Worm (Caenorhabditis elegans) whole organism, L4 larva: ENCODE measurements around the gene Y37A1A.2.

ENCODE experiments used
- Y5F2A.4 ChIP-seq: fragments of 200-800 bp; sonication (Bioruptor generic); optimal IDR thresholded peaks from 2 replicates; lab custom pipeline; 2018; ENCODE audit warnings: mild to moderate bottlenecking, missing genetic modification characterization, missing compliant biosample characterization
- aha-1 ChIP-seq: fragments of 150-350 bp; peaks from one replicate; lab custom pipeline; 2014; ENCODE audit warnings: missing biosample characterization, missing genetic modification characterization
- ceh-28 ChIP-seq: fragments of 150-350 bp; optimal IDR thresholded peaks from 2 replicates; lab custom pipeline; 2014; ENCODE audit warnings: missing biosample characterization, missing genetic modification reagents, missing genetic modification characterization
- ceh-32 ChIP-seq: sonication (generic microtip); optimal IDR thresholded peaks from 2 replicates; lab custom pipeline; 2016; ENCODE audit warnings: mild to moderate bottlenecking, missing genetic modification characterization, missing compliant biosample characterization; ENCODE audit not compliant: poor library complexity
- cey-2 ChIP-seq: sonication (generic microtip); optimal IDR thresholded peaks from 3 replicates; lab custom pipeline; 2017; ENCODE audit warnings: missing genetic modification characterization, mild to moderate bottlenecking, missing compliant biosample characterization, antibody characterized with exemption, borderline replicate concordance; ENCODE audit not compliant: insufficient read depth
- ctbp-1 ChIP-seq: fragments of 200-800 bp; sonication (Bioruptor generic); IDR thresholded peaks from 2 replicates; pipeline ENCODE4 v1.3.6; 2022; ENCODE audit warnings: missing genetic modification reagents, missing genetic modification characterization, missing compliant biosample characterization
- dmd-9 ChIP-seq: fragments of 200-800 bp; sonication (Bioruptor generic); IDR thresholded peaks from 2 replicates; pipeline ENCODE4 v1.3.6; 2022; ENCODE audit warnings: missing genetic modification reagents, missing genetic modification characterization, missing compliant biosample characterization
- egl-27 ChIP-seq: sonication (generic microtip); optimal IDR thresholded peaks from 3 replicates; lab custom pipeline; 2017; ENCODE audit warnings: missing biosample characterization, missing genetic modification reagents, missing genetic modification characterization
- egl-43 ChIP-seq: fragments of 200-800 bp; sonication (Bioruptor generic); IDR thresholded peaks from 2 replicates; pipeline ENCODE4 v1.3.6; 2022; ENCODE audit warnings: missing genetic modification reagents, missing genetic modification characterization, missing compliant biosample characterization
- gei-8 ChIP-seq: fragments of 200-800 bp; sonication (Bioruptor generic); optimal IDR thresholded peaks from 2 replicates; lab custom pipeline; 2018; ENCODE audit warnings: mild to moderate bottlenecking, missing genetic modification characterization, missing compliant biosample characterization
- hlh-30 ChIP-seq: sonication (generic microtip); optimal IDR thresholded peaks from 2 replicates; lab custom pipeline; 2017; ENCODE audit warnings: antibody characterized with exemption, mild to moderate bottlenecking, missing genetic modification characterization, missing compliant biosample characterization; ENCODE audit not compliant: insufficient read depth
- lim-7 ChIP-seq: fragments of 200-800 bp; sonication (Bioruptor generic); IDR thresholded peaks from 2 replicates; pipeline ENCODE4 v1.3.6; 2022; ENCODE audit warnings: missing genetic modification characterization, missing compliant biosample characterization
- lin-1 ChIP-seq: fragments of 200-800 bp; sonication (Bioruptor generic); IDR thresholded peaks from 2 replicates; pipeline ENCODE4 v1.3.6; 2022; ENCODE audit warnings: missing genetic modification reagents, missing genetic modification characterization, missing compliant biosample characterization
- lin-38 ChIP-seq: fragments of 200-800 bp; sonication (Bioruptor generic); IDR thresholded peaks from 2 replicates; pipeline ENCODE4 v1.3.6; 2022; ENCODE audit warnings: missing genetic modification reagents, missing genetic modification characterization, missing compliant biosample characterization
- lin-39 ChIP-seq: fragments of 150-350 bp; optimal IDR thresholded peaks from 2 replicates; lab custom pipeline; 2014; ENCODE audit warnings: missing biosample characterization, missing genetic modification reagents, missing genetic modification characterization
- lsy-2 ChIP-seq, 2 experiments: fragments of 150-350 bp in 1 of 2; sonication (generic microtip) in 1 of 2; optimal IDR thresholded peaks; 2 replicates each; lab custom pipeline; 2014 to 2017; ENCODE audit warnings: missing biosample characterization in 2 of 2, missing genetic modification characterization in 2 of 2
- mdl-1 ChIP-seq, 2 experiments: fragments of 150-350 bp in 1 of 2; sonication (generic microtip) in 1 of 2; optimal IDR thresholded peaks; 2 replicates each; lab custom pipeline; 2014 to 2017; ENCODE audit warnings: missing biosample characterization in 2 of 2, missing genetic modification characterization in 2 of 2
- mdt-29 ChIP-seq: fragments of 200-800 bp; sonication (Bioruptor generic); IDR thresholded peaks from 2 replicates; pipeline ENCODE4 v1.3.6; 2022; ENCODE audit warnings: missing genetic modification reagents, missing genetic modification characterization, missing compliant biosample characterization
- mep-1 ChIP-seq: fragments of 150-350 bp; sonication (generic microtip); optimal IDR thresholded peaks from 3 replicates; lab custom pipeline; 2014; ENCODE audit warnings: missing biosample characterization, missing genetic modification characterization
- nhr-10 ChIP-seq: fragments of 150-350 bp; optimal IDR thresholded peaks from 2 replicates; lab custom pipeline; 2014; ENCODE audit warnings: missing biosample characterization, missing genetic modification characterization
- nhr-102 ChIP-seq: sonication (generic microtip); optimal IDR thresholded peaks from 2 replicates; lab custom pipeline; 2016; ENCODE audit warnings: mild to moderate bottlenecking, missing genetic modification characterization, moderate library complexity, missing compliant biosample characterization
- nhr-11 ChIP-seq: fragments of 150-350 bp; optimal IDR thresholded peaks from 2 replicates; lab custom pipeline; 2014; ENCODE audit warnings: missing biosample characterization, missing genetic modification characterization
- nhr-25 ChIP-seq: sonication (generic microtip); optimal IDR thresholded peaks from 2 replicates; lab custom pipeline; 2017; ENCODE audit warnings: missing genetic modification characterization, mild to moderate bottlenecking, missing compliant biosample characterization, antibody characterized with exemption, moderate library complexity, borderline replicate concordance; ENCODE audit not compliant: insufficient read depth
- nhr-28 ChIP-seq: fragments of 150-350 bp; optimal IDR thresholded peaks from 2 replicates; lab custom pipeline; 2014; ENCODE audit warnings: missing biosample characterization, missing genetic modification characterization
- nhr-42 ChIP-seq: fragments of 200-800 bp; sonication (Bioruptor generic); IDR thresholded peaks from 2 replicates; pipeline ENCODE4 v1.3.6; 2022; ENCODE audit warnings: missing genetic modification characterization, missing compliant biosample characterization
- saeg-2 ChIP-seq: fragments of 200-800 bp; sonication (Bioruptor generic); IDR thresholded peaks from 2 replicates; pipeline ENCODE4 v1.3.6; 2022; ENCODE audit warnings: missing genetic modification reagents, missing genetic modification characterization, missing compliant biosample characterization
- sdz-12 ChIP-seq: fragments of 200-800 bp; sonication (Bioruptor generic); optimal IDR thresholded peaks from 2 replicates; lab custom pipeline; 2018; ENCODE audit warnings: mild to moderate bottlenecking, missing genetic modification characterization, missing compliant biosample characterization
- set-16 ChIP-seq: fragments of 200-800 bp; sonication (Bioruptor generic); IDR thresholded peaks from 2 replicates; pipeline ENCODE4 v1.3.6; 2022; ENCODE audit warnings: missing genetic modification reagents, missing genetic modification characterization, missing compliant biosample characterization
- snpc-1.2 ChIP-seq: fragments of 200-800 bp; sonication (Bioruptor generic); IDR thresholded peaks from 2 replicates; pipeline ENCODE4 v1.3.6; 2022; ENCODE audit warnings: missing genetic modification reagents, missing genetic modification characterization, missing compliant biosample characterization
- unc-62 ChIP-seq, 3 experiments: fragments of 150-350 bp in 1 of 3; sonication (generic microtip); optimal IDR thresholded peaks in 2 of 3; peaks in 1 of 3; 1 replicate in 1 of 3; 2 replicates in 2 of 3; lab custom pipeline; 2014 to 2017; ENCODE audit warnings: missing biosample characterization in 3 of 3, missing genetic modification characterization in 3 of 3, missing genetic modification reagents in 3 of 3, missing genotype in 1 of 3
- vab-7 ChIP-seq: fragments of 200-800 bp; sonication (Bioruptor generic); IDR thresholded peaks from 2 replicates; pipeline ENCODE4 v1.3.6; 2022; ENCODE audit warnings: missing genetic modification reagents, missing genetic modification characterization, missing compliant biosample characterization
- zag-1 ChIP-seq: fragments of 150-350 bp; optimal IDR thresholded peaks from 2 replicates; lab custom pipeline; 2014; ENCODE audit warnings: missing biosample characterization, missing genetic modification characterization
- zfp-3 ChIP-seq: fragments of 200-800 bp; sonication (Bioruptor generic); conservative IDR thresholded peaks from 2 replicates; pipeline ENCODE4 v1.3.6; 2022; ENCODE audit warnings: missing genetic modification reagents, missing genetic modification characterization, missing compliant biosample characterization
- zip-11 ChIP-seq: fragments of 200-800 bp; sonication (Bioruptor generic); IDR thresholded peaks from 2 replicates; pipeline ENCODE4 v1.3.6; 2022; ENCODE audit warnings: missing genetic modification characterization, missing compliant biosample characterization

Y37A1A.2 gene

ce11 chrIV:13919207-13919759, 6.5 kb upstream of the Y37A1A.2 start (continued):
- TF ChIP-seq gei-8 (peak; percentile 61), zfp-3 (GFP tag; lab: Robert Waterston, UW) (0 out of 2 replicates have a peak, but pooled peaks have one; percentile 75), aha-1 (peak; percentile 87), lin-38 (GFP tag; lab: Robert Waterston, UW) (no peak), zag-1 (tag; lab: Kevin White, UChicago) (no peak), dmd-9 (GFP tag; lab: Robert Waterston, UW) (no peak), nhr-11 (tag; lab: Kevin White, UChicago) (peak; percentile 46), lim-7 (GFP tag; lab: Robert Waterston, UW) (no peak), cey-2 (peak; percentile 84), snpc-1.2 (GFP tag; lab: Robert Waterston, UW) (no peak), egl-27 (peak; percentile 75), nhr-10 (tag; lab: Kevin White, UChicago) (peak; percentile 83), sdz-12 (GFP tag; lab: Kevin White, UChicago) (no peak), lin-1 (GFP tag; lab: Robert Waterston, UW) (peak; percentile 98), nhr-42 (GFP tag; lab: Robert Waterston, UW) (no peak), set-16 (GFP tag; lab: Robert Waterston, UW) (no peak), saeg-2 (no peak), vab-7 (GFP tag; lab: Robert Waterston, UW) (no peak), egl-43 (GFP tag; lab: Robert Waterston, UW) (no peak), zip-11 (GFP tag; lab: Robert Waterston, UW) (no peak), hlh-30 (tag; lab: Kevin White, UChicago) (peak; percentile 71), nhr-25 (peak; percentile 31), nhr-102 (tag; lab: Kevin White, UChicago) (peak; percentile 89), ctbp-1 (GFP tag; lab: Robert Waterston, UW) (no peak), Y5F2A.4 (GFP tag; lab: Kevin White, UChicago) (no peak)

ce11 chrIV:13910931-13911330, 1.9 kb downstream of the Y37A1A.2 start:
- TF ChIP-seq unc-62 (GFP tag; optimal IDR thresholded peaks at IDR 0.05 in 1 of 2; lab: Kevin White, UChicago) = peak in 1 of 2 experiments; percentile 58
- no peak for TF ChIP-seq unc-62 (tag; optimal IDR thresholded peaks at IDR 0.05; lab: Kevin White, UChicago)
- peak; percentile 12 for TF ChIP-seq aha-1
- 0 out of 2 replicates have a peak, but pooled peaks have one; percentile 47 for TF ChIP-seq mdt-29 (GFP tag; lab: Robert Waterston, UW)
- peak; percentile 78 for TF ChIP-seq nhr-28 (tag; lab: Kevin White, UChicago)
- TF ChIP-seq mep-1 (tag; lab: Kevin White, UChicago) = peak; percentile 5
- TF ChIP-seq lin-39 (tag; lab: Kevin White, UChicago) = no peak
- TF ChIP-seq lsy-2 (tag; optimal IDR thresholded peaks at IDR 0.05; lab: Kevin White, UChicago) = peak in 1 of 2 experiments; percentile 58
- TF ChIP-seq ceh-28 = no peak
- TF ChIP-seq mdl-1 (tag; optimal IDR thresholded peaks at IDR 0.05; lab: Kevin White, UChicago) = peak in 1 of 2 experiments; percentile 39
- peak; percentile 75 for TF ChIP-seq hlh-30 (tag; lab: Kevin White, UChicago)

DNA sequence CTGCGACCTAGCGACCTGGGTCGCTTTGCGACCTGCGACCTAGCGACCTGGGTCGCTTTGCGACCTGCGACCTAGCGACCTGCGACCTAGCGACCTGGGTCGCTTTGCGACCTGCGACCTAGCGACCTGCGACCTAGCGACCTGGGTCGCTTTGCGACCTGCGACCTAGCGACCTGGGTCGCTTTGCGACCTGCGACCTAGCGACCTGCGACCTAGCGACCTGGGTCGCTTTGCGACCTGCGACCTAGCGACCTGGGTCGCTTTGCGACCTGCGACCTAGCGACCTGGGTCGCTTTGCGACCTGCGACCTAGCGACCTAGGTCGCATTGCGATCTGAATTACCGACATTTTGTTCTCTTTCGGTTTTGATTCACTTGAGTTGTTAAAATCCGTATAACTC, 2.8 kb downstream of the Y37A1A.2 start:
- peak; percentile 52; the same call in 1 of the 2 replicates for TF ChIP-seq set-16 (GFP tag; lab: Robert Waterston, UW)
- TF ChIP-seq, all 104 proteins: peak for 1; not testable (repeated sequence) for 103

- peak; percentile 62 for TF ChIP-seq snpc-1.2 (GFP tag; lab: Robert Waterston, UW)
- no peak for TF ChIP-seq ceh-32
Measured at ce11 chrIV:13906369-13906768, 6.5 kb downstream of the Y37A1A.2 start.
